Fruit fly (Drosophila melanogaster) whole organism, embryonic: Measurements from ENCODE around the gene CG17121.

Source experiments
- CG18599 ChIP-seq: fragments of 200-800 bp; sonication (Bioruptor generic); optimal IDR thresholded peaks from 3 replicates; lab custom pipeline; 2017; ENCODE audit warnings: missing biosample characterization, missing genetic modification characterization, mild to moderate bottlenecking, moderate library complexity, missing genetic modification reagents
- CG30403 ChIP-seq: fragments of 200-800 bp; sonication (Bioruptor generic); optimal IDR thresholded peaks from 3 replicates; lab custom pipeline; 2016; ENCODE audit warnings: missing biosample characterization, missing genetic modification characterization
- CG7963 ChIP-seq: fragments of 200-800 bp; sonication (Bioruptor generic); IDR thresholded peaks from 3 replicates; pipeline ENCODE4 v1.3.6; 2022; ENCODE audit warnings: missing biosample characterization, missing genetic modification characterization; ENCODE audit not compliant: partially characterized antibody
- Xbp1 ChIP-seq: fragments of 200-800 bp; sonication (Bioruptor generic); optimal IDR thresholded peaks from 3 replicates; lab custom pipeline; 2016; ENCODE audit warnings: missing biosample characterization, mild to moderate bottlenecking, missing genetic modification characterization
- bcd ChIP-seq: fragments of 200-800 bp; sonication (Bioruptor generic); optimal IDR thresholded peaks from 2 replicates; lab custom pipeline; 2017; ENCODE audit warnings: missing biosample characterization, mild to moderate bottlenecking, missing genetic modification characterization
- disco-r ChIP-seq: fragments of 200-800 bp; sonication (Bioruptor generic); optimal IDR thresholded peaks from 2 replicates; lab custom pipeline; 2016; ENCODE audit warnings: missing biosample characterization, missing genetic modification characterization
- sd ChIP-seq: fragments of 200-800 bp; sonication (Bioruptor generic); optimal IDR thresholded peaks from 3 replicates; lab custom pipeline; 2018; ENCODE audit warnings: missing biosample characterization, mild to moderate bottlenecking, missing genetic modification characterization, moderate library complexity

DNA sequence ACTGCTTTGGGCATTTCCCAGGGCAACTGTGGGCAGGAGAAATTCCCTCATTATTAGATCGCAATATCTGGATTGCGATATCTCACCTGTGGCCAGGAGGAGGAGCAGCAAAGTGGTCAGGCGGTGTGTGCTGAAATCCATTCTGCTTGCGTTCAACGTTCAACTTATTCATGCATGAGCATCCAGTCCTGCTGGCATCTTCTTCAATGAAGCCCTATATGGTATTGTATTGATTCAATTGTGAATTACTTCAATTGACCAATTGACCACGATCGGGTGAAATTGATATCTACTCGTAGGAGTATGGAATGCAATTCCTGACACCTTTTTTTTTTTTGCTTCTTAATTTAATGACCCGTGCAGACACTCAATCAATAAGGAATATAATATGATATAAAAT, 8.1 kb upstream of the CG17121 start:
- TF ChIP-seq CG18599 (GFP tag; lab: Kevin White, UChicago) (no peak), sd (tag; lab: Kevin White, UChicago) (no peak), bcd (GFP tag; lab: Kevin White, UChicago) (no peak), Xbp1 (GFP tag; lab: Kevin White, UChicago) (no peak), CG30403 (GFP tag; lab: Kevin White, UChicago) (no peak), disco-r (no peak), CG7963 (GFP tag; lab: Robert Waterston, UW) (no peak)
